Worm (Caenorhabditis elegans) whole organism, L1 larva: Measurements from ENCODE around the gene F26F4.5.

Experiments used
- aly-2 ChIP-seq: fragments of 150-350 bp; optimal IDR thresholded peaks from 2 replicates; lab custom pipeline; 2014; ENCODE audit warnings: missing biosample characterization, missing genetic modification characterization
- elt-3 ChIP-seq, 6 experiments: fragments of 150-350 bp in 1 of 6; sonication (generic microtip); optimal IDR thresholded peaks; 2 replicates each; lab custom pipeline; 2017 to 2018; ENCODE audit warnings: missing biosample characterization in 6 of 6, missing genetic modification characterization in 6 of 6, inconsistent platforms in 1 of 6
- fkh-10 ChIP-seq: sonication (generic microtip); optimal IDR thresholded peaks from 2 replicates; lab custom pipeline; 2017; ENCODE audit warnings: missing biosample characterization, missing genetic modification reagents, missing genetic modification characterization
- fkh-4 ChIP-seq: sonication (generic microtip); optimal IDR thresholded peaks from 2 replicates; lab custom pipeline; 2016; ENCODE audit warnings: missing compliant biosample characterization, missing genetic modification characterization, borderline replicate concordance
- ztf-11 ChIP-seq, 2 experiments: sonication (generic microtip); optimal IDR thresholded peaks; 2 replicates each; lab custom pipeline; 2016 to 2017; ENCODE audit warnings: missing genetic modification characterization in 2 of 2, missing biosample characterization in 1 of 2, missing compliant biosample characterization in 1 of 2

- no peak for TF ChIP-seq elt-3 (tag; optimal IDR thresholded peaks at IDR 0.05; lab: Kevin White, UChicago)
- no peak for TF ChIP-seq fkh-4 (tag; lab: Kevin White, UChicago)
- TF ChIP-seq aly-2 (tag; lab: Kevin White, UChicago), result no peak
- no peak for TF ChIP-seq ztf-11 (tag; optimal IDR thresholded peaks at IDR 0.05; lab: Kevin White, UChicago)
- TF ChIP-seq fkh-10 (GFP tag; lab: Kevin White, UChicago), result no peak
Measured at ce11 chrIII:4917077-4917476, 26.0 kb upstream of the F26F4.5 start, which contains the start of gene rars-1.
